Worm (Caenorhabditis elegans) whole organism, young adult: ENCODE data around the gene col-133.

Experiments
- ama-1 ChIP-seq, 3 experiments: fragments of 150-350 bp in 1 of 3; sonication (generic microtip) in 2 of 3; optimal IDR thresholded peaks; 2 replicates each; lab custom pipeline; 2014 to 2018; ENCODE audit warnings: missing biosample characterization in 2 of 3, missing genetic modification characterization in 2 of 3, missing genetic modification reagents in 2 of 3
- bed-2 ChIP-seq: fragments of 200-800 bp; sonication (Bioruptor generic); IDR thresholded peaks from 2 replicates; pipeline ENCODE4 v1.3.6; 2022; ENCODE audit warnings: missing genetic modification reagents, missing genetic modification characterization, missing compliant biosample characterization
- dpff-1 ChIP-seq: sonication (generic microtip); optimal IDR thresholded peaks from 2 replicates; lab custom pipeline; 2017; ENCODE audit warnings: mild to moderate bottlenecking, missing genetic modification characterization, missing compliant biosample characterization
- tbp1 ChIP-seq: fragments of 200-800 bp; sonication (Bioruptor generic); optimal IDR thresholded peaks from 2 replicates; lab custom pipeline; 2018; ENCODE audit warnings: mild to moderate bottlenecking, missing genetic modification characterization, missing compliant biosample characterization
- ztf-28 ChIP-seq: fragments of 200-800 bp; sonication (Bioruptor generic); IDR thresholded peaks from 2 replicates; pipeline ENCODE4 v1.3.6; 2022; ENCODE audit warnings: missing genetic modification reagents, missing genetic modification characterization, missing compliant biosample characterization

DNA sequence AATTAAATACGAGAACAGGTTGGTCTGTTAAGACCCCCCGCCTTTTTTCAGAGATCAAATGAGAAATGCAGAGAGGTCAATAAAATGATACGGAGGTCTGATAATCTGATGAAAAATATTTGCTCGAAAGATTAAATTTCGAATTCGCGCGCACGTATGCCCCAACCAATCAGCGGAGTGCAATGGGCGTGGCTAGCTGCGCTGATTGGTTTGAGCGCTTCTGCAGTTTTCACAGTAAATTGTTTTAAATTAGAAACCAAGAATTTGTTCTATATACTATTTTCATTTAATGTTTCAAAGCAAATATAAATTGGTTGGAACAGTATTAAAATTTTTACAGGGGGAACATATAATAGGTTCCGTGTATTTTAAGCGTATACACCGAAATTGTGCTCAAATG, 20.2 kb upstream of the col-133 start:
- no peak for TF ChIP-seq ztf-28 (GFP tag; lab: Robert Waterston, UW)
- no peak for TF ChIP-seq tbp1 (GFP tag; lab: Kevin White, UChicago)
- no peak for TF ChIP-seq ama-1 (optimal IDR thresholded peaks at IDR 0.05; lab: Kevin White, UChicago)
- TF ChIP-seq ama-1 (GFP tag; optimal IDR thresholded peaks at IDR 0.05; lab: Kevin White, UChicago): no peak
- no peak for TF ChIP-seq bed-2 (GFP tag; lab: Robert Waterston, UW)
- TF ChIP-seq dpff-1 (tag; lab: Kevin White, UChicago): no peak
